Worm (Caenorhabditis elegans) whole organism, young adult: ENCODE measurements around the gene K01H12.4.

Source experiments
- F10E7.11 ChIP-seq: sonication (generic microtip); optimal IDR thresholded peaks from 2 replicates; lab custom pipeline; 2017; ENCODE audit warnings: mild to moderate bottlenecking, missing genetic modification characterization, moderate library complexity, missing compliant biosample characterization
- F22D6.2 ChIP-seq: sonication (generic microtip); optimal IDR thresholded peaks from 2 replicates; lab custom pipeline; 2016; ENCODE audit warnings: mild to moderate bottlenecking, missing genetic modification characterization, missing compliant biosample characterization
- F52B5.7 ChIP-seq: sonication (generic microtip); optimal IDR thresholded peaks from 2 replicates; lab custom pipeline; 2016; ENCODE audit warnings: mild to moderate bottlenecking, missing genetic modification characterization, missing compliant biosample characterization
- K12H6.12 ChIP-seq: fragments of 200-800 bp; sonication (Bioruptor generic); optimal IDR thresholded peaks from 2 replicates; lab custom pipeline; 2018; ENCODE audit warnings: mild to moderate bottlenecking, missing genetic modification characterization, missing compliant biosample characterization
- Y56A3A.18 ChIP-seq: fragments of 200-800 bp; sonication (Bioruptor generic); IDR thresholded peaks from 2 replicates; pipeline ENCODE4 v1.3.6; 2022; ENCODE audit warnings: missing genetic modification reagents, missing genetic modification characterization, missing compliant biosample characterization
- Y79H2A.3 ChIP-seq: fragments of 200-800 bp; sonication (Bioruptor generic); conservative IDR thresholded peaks from 2 replicates; pipeline ENCODE4 v1.3.6; 2022; ENCODE audit warnings: missing genetic modification reagents, missing genetic modification characterization, missing compliant biosample characterization
- ZK185.1 ChIP-seq: sonication (generic microtip); optimal IDR thresholded peaks from 2 replicates; lab custom pipeline; 2016; ENCODE audit warnings: mild to moderate bottlenecking, missing genetic modification characterization, missing compliant biosample characterization; ENCODE audit not compliant: poor library complexity, severe bottlenecking
- cebp-1 ChIP-seq, 2 experiments: fragments of 200-800 bp in 1 of 2; sonication (Bioruptor generic) in 1 of 2; sonication (generic microtip) in 1 of 2; IDR thresholded peaks in 1 of 2; optimal IDR thresholded peaks in 1 of 2; 2 replicates each; pipeline versions ENCODE4 v1.3.6 to Lab custom; 2017 to 2022; ENCODE audit warnings: missing compliant biosample characterization in 2 of 2, missing genetic modification characterization in 2 of 2, mild to moderate bottlenecking in 1 of 2, missing genetic modification reagents in 1 of 2, moderate library complexity in 1 of 2
- cebp-2 ChIP-seq: fragments of 200-800 bp; sonication (Bioruptor generic); IDR thresholded peaks from 2 replicates; pipeline ENCODE4 v1.3.6; 2022; ENCODE audit warnings: missing genetic modification characterization, missing compliant biosample characterization
- die-1 ChIP-seq: sonication (generic microtip); optimal IDR thresholded peaks from 2 replicates; lab custom pipeline; 2016; ENCODE audit warnings: missing genotype, mild to moderate bottlenecking, missing genetic modification characterization, missing compliant biosample characterization
- dox-1 ChIP-seq: fragments of 200-800 bp; sonication (Bioruptor generic); IDR thresholded peaks from 2 replicates; pipeline ENCODE4 v1.3.6; 2022; ENCODE audit warnings: missing genetic modification reagents, missing genetic modification characterization, missing compliant biosample characterization
- dpff-1 ChIP-seq: sonication (generic microtip); optimal IDR thresholded peaks from 2 replicates; lab custom pipeline; 2017; ENCODE audit warnings: mild to moderate bottlenecking, missing genetic modification characterization, missing compliant biosample characterization
- him-1 ChIP-seq: sonication (generic microtip); optimal IDR thresholded peaks from 2 replicates; lab custom pipeline; 2016; ENCODE audit warnings: missing genotype, missing genetic modification reagents, missing genetic modification characterization, missing compliant biosample characterization
- hmg-1.2 ChIP-seq: fragments of 200-800 bp; sonication (Bioruptor generic); IDR thresholded peaks from 2 replicates; pipeline ENCODE4 v1.3.6; 2022; ENCODE audit warnings: missing genetic modification reagents, missing genetic modification characterization, missing compliant biosample characterization
- hrde-1 ChIP-seq: sonication (generic microtip); optimal IDR thresholded peaks from 2 replicates; lab custom pipeline; 2016; ENCODE audit warnings: missing genetic modification characterization, mild to moderate bottlenecking, missing compliant biosample characterization, moderate library complexity, missing genotype, missing genetic modification reagents, borderline replicate concordance
- lag-1 ChIP-seq: fragments of 200-800 bp; sonication (Bioruptor generic); IDR thresholded peaks from 2 replicates; pipeline ENCODE4 v1.3.6; 2022; ENCODE audit warnings: missing genetic modification reagents, missing genetic modification characterization, missing compliant biosample characterization
- let-526 ChIP-seq: fragments of 200-800 bp; sonication (Bioruptor generic); IDR thresholded peaks from 2 replicates; pipeline ENCODE4 v1.3.6; 2022; ENCODE audit warnings: missing genetic modification reagents, missing genetic modification characterization, missing compliant biosample characterization
- lin-40 ChIP-seq: sonication (generic microtip); optimal IDR thresholded peaks from 2 replicates; lab custom pipeline; 2016; ENCODE audit warnings: missing genetic modification characterization, mild to moderate bottlenecking, missing compliant biosample characterization, missing genotype, missing genetic modification reagents
- lin-54 ChIP-seq: fragments of 200-800 bp; sonication (Bioruptor generic); optimal IDR thresholded peaks from 2 replicates; lab custom pipeline; 2018; ENCODE audit warnings: mild to moderate bottlenecking, missing genetic modification characterization, missing compliant biosample characterization
- madf-3 ChIP-seq: fragments of 200-800 bp; sonication (Bioruptor generic); IDR thresholded peaks from 2 replicates; pipeline ENCODE4 v1.3.6; 2022; ENCODE audit warnings: missing genetic modification reagents, missing genetic modification characterization, missing compliant biosample characterization
- mcd-1 ChIP-seq: fragments of 200-800 bp; sonication (Bioruptor generic); IDR thresholded peaks from 2 replicates; pipeline ENCODE4 v1.3.6; 2022; ENCODE audit warnings: missing genetic modification reagents, missing genetic modification characterization, missing compliant biosample characterization
- mes-4 ChIP-seq: sonication (generic microtip); optimal IDR thresholded peaks from 2 replicates; lab custom pipeline; 2016; ENCODE audit warnings: missing genotype, missing genetic modification characterization, missing compliant biosample characterization
- nfya-2 ChIP-seq: fragments of 200-800 bp; sonication (Bioruptor generic); IDR thresholded peaks from 2 replicates; pipeline ENCODE4 v1.3.6; 2022; ENCODE audit warnings: missing genetic modification reagents, missing genetic modification characterization, missing compliant biosample characterization
- nhr-120 ChIP-seq: fragments of 200-800 bp; sonication (Bioruptor generic); IDR thresholded peaks from 2 replicates; pipeline ENCODE4 v1.3.6; 2022; ENCODE audit warnings: missing genetic modification characterization, missing compliant biosample characterization
- nhr-179 ChIP-seq: sonication (generic microtip); optimal IDR thresholded peaks from 2 replicates; lab custom pipeline; 2016; ENCODE audit warnings: mild to moderate bottlenecking, missing genetic modification characterization, missing compliant biosample characterization
- nhr-80 ChIP-seq: sonication (generic microtip); optimal IDR thresholded peaks from 2 replicates; lab custom pipeline; 2016; ENCODE audit warnings: missing genetic modification characterization, missing compliant biosample characterization
- nhr-90 ChIP-seq: sonication (generic microtip); optimal IDR thresholded peaks from 2 replicates; lab custom pipeline; 2016; ENCODE audit warnings: missing genotype, mild to moderate bottlenecking, missing genetic modification characterization, missing compliant biosample characterization
- pha-4 ChIP-seq: fragments of 150-350 bp; sonication (generic microtip); optimal IDR thresholded peaks from 2 replicates; lab custom pipeline; 2014; ENCODE audit warnings: missing biosample characterization, missing genetic modification reagents, missing genetic modification characterization
- sdz-38 ChIP-seq: sonication (generic microtip); optimal IDR thresholded peaks from 2 replicates; lab custom pipeline; 2016; ENCODE audit warnings: missing genotype, missing genetic modification characterization, missing compliant biosample characterization
- snpc-1.1 ChIP-seq: sonication (generic microtip); optimal IDR thresholded peaks from 2 replicates; lab custom pipeline; 2017; ENCODE audit warnings: missing genetic modification characterization, mild to moderate bottlenecking, missing compliant biosample characterization, antibody characterized with exemption, moderate library complexity, missing genotype, missing genetic modification reagents; ENCODE audit not compliant: insufficient read depth
- snpc-4 ChIP-seq, 5 experiments: fragments of 150-350 bp in 1 of 5; sonication (generic microtip) in 4 of 5; optimal IDR thresholded peaks; 2 replicates each; lab custom pipeline; 2014 to 2018; ENCODE audit warnings: missing genetic modification characterization in 5 of 5, missing biosample characterization in 3 of 5, antibody characterized with exemption in 2 of 5, mild to moderate bottlenecking in 2 of 5, missing compliant biosample characterization in 2 of 5, missing genotype in 2 of 5, moderate library complexity in 2 of 5, missing genetic modification reagents in 1 of 5
- sptf-2 ChIP-seq: fragments of 200-800 bp; sonication (Bioruptor generic); optimal IDR thresholded peaks from 2 replicates; lab custom pipeline; 2018; ENCODE audit warnings: mild to moderate bottlenecking, missing genetic modification characterization, missing compliant biosample characterization
- tbp1 ChIP-seq: fragments of 200-800 bp; sonication (Bioruptor generic); optimal IDR thresholded peaks from 2 replicates; lab custom pipeline; 2018; ENCODE audit warnings: mild to moderate bottlenecking, missing genetic modification characterization, missing compliant biosample characterization
- unc-130 ChIP-seq: sonication (generic microtip); optimal IDR thresholded peaks from 2 replicates; lab custom pipeline; 2016; ENCODE audit warnings: missing genetic modification reagents, missing genetic modification characterization, missing compliant biosample characterization
- zim-3 ChIP-seq: sonication (generic microtip); optimal IDR thresholded peaks from 2 replicates; lab custom pipeline; 2017; ENCODE audit warnings: mild to moderate bottlenecking, missing genetic modification characterization, moderate library complexity, missing compliant biosample characterization

Gene K01H12.4

ce11 chrIV:9748342-9748741 lies 35.5 kb downstream of the K01H12.4 start, which contains the start of gene C28D4.8:
C28D4.8 (minus strand) TSS chrIV:9748442.
- TF ChIP-seq snpc-1.1 (tag; lab: Kevin White, UChicago) (no peak), hrde-1 (tag; lab: Kevin White, UChicago) (no peak), hmg-1.2 (GFP tag; lab: Robert Waterston, UW) (no peak), madf-3 (GFP tag; lab: Robert Waterston, UW) (no peak), lag-1 (GFP tag; lab: Robert Waterston, UW) (no peak)

DNA sequence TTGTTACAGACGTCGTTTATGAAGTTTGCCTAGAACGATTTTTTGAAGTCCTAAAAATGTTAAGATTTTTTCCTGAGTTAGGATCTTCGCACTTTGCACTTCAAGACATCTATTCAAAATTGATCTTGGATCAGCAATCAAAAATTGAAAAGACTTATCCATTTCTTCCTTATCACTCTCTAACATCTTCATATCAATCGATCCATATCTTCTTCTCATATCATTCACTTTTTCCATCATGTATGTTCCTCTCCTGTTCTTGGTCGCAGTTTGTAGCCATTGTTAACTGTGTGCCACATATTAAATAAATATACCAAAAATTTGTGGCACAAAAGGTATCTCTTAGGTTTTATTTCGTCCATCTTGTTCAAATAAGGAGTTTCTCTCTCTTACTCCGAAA lies 42.8 kb downstream of the K01H12.4 start:
- TF ChIP-seq nhr-120 (GFP tag; lab: Robert Waterston, UW) (no peak), dpff-1 (tag; lab: Kevin White, UChicago) (no peak), nhr-80 (no peak), nhr-90 (tag; lab: Kevin White, UChicago) (no peak), die-1 (tag; lab: Kevin White, UChicago) (no peak), snpc-4 (GFP tag; optimal IDR thresholded peaks at IDR 0.05; lab: Kevin White, UChicago) (no peak), snpc-4 (tag; optimal IDR thresholded peaks at IDR 0.05; lab: Kevin White, UChicago) (no peak), K12H6.12 (no peak), cebp-2 (GFP tag; lab: Robert Waterston, UW) (no peak), sdz-38 (tag; lab: Kevin White, UChicago) (no peak), hmg-1.2 (GFP tag; lab: Robert Waterston, UW) (no peak), dox-1 (GFP tag; lab: Robert Waterston, UW) (no peak), cebp-1 (GFP tag; IDR thresholded peaks at IDR 0.05; lab: Robert Waterston, UW) (no peak), cebp-1 (tag; optimal IDR thresholded peaks at IDR 0.05; lab: Kevin White, UChicago) (no peak), him-1 (tag; lab: Kevin White, UChicago) (no peak), tbp1 (GFP tag; lab: Kevin White, UChicago) (no peak)

DNA sequence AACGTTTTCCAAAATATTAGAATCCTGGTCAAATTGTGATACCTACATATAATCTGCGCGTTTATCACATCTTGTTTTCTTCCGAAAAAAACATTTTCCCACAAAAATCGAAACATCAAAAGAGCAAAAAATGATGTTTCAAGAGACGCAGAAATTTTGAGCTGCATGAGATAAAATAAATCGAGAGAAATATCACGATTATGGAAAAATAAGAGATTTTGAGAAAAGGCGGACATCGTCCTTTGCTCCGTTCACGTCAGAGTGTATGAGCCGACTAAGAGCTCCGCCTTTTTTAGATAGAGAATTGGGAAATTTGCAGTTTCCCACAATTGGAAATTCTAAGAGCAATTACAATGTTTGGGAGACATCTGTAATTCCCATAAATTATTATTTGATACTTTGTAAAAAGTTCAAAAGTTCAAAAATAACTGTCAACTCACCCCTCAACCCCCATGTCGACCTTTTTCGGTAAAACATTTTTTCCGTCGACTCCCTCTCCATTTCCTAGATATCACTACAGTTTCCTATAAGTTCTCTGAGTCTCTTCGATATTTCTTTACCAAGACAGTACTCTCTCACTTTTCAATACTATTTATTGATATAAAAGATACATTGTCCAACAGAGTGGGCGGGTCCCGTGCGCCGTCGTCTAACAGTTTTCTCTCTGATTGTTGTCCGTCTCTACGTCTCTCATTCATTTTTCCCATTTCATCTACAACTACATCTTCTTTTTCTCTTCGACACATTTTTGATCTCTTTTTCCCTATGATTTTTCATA lies 44.0 kb downstream of the K01H12.4 start:
- no peak for TF ChIP-seq nhr-179 (tag; lab: Kevin White, UChicago)
- peak; percentile 67; the same call in 1 of the 2 replicates for TF ChIP-seq hmg-1.2 (GFP tag; lab: Robert Waterston, UW)
- TF ChIP-seq lag-1 (GFP tag; lab: Robert Waterston, UW) = no peak
- TF ChIP-seq nhr-80 = peak; percentile 81
- TF ChIP-seq snpc-4 (GFP tag; optimal IDR thresholded peaks at IDR 0.05; lab: Kevin White, UChicago) = no peak
- peak in 1 of 4 experiments; percentile 13 for TF ChIP-seq snpc-4 (tag; optimal IDR thresholded peaks at IDR 0.05; lab: Kevin White, UChicago)
- TF ChIP-seq, all 124 proteins: peak for 3

ce11 chrIV:9757425-9757740 lies 44.5 kb downstream of the K01H12.4 start, which contains the start of gene nhr-97:
nhr-97 (plus strand) TSS chrIV:9757641.
- TF ChIP-seq zim-3 (tag; lab: Kevin White, UChicago) = no peak
- TF ChIP-seq mes-4 = no peak
- TF ChIP-seq unc-130 (GFP tag; lab: Kevin White, UChicago) = no peak
- TF ChIP-seq lin-40 (tag; lab: Kevin White, UChicago) = no peak
- TF ChIP-seq sptf-2 (GFP tag; lab: Kevin White, UChicago) = no peak
- TF ChIP-seq nhr-120 (GFP tag; lab: Robert Waterston, UW) = no peak
- no peak for TF ChIP-seq F22D6.2 (tag; lab: Kevin White, UChicago)
- no peak for TF ChIP-seq madf-3 (GFP tag; lab: Robert Waterston, UW)
- TF ChIP-seq cebp-2 (GFP tag; lab: Robert Waterston, UW) = no peak
- TF ChIP-seq nfya-2 = no peak
- TF ChIP-seq Y79H2A.3 (GFP tag; lab: Robert Waterston, UW) = no peak
- no peak for TF ChIP-seq lin-54 (GFP tag; lab: Kevin White, UChicago)
- TF ChIP-seq Y56A3A.18 (GFP tag; lab: Robert Waterston, UW) = no peak
- TF ChIP-seq F52B5.7 = no peak
- TF ChIP-seq let-526 = no peak
- no peak for TF ChIP-seq F10E7.11 (tag; lab: Kevin White, UChicago)
- TF ChIP-seq pha-4 (tag; lab: Kevin White, UChicago) = no peak
- TF ChIP-seq mcd-1 (GFP tag; lab: Robert Waterston, UW) = no peak
- no peak for TF ChIP-seq him-1 (tag; lab: Kevin White, UChicago)
- TF ChIP-seq ZK185.1 (tag; lab: Kevin White, UChicago) = no peak
